Worm (Caenorhabditis elegans) whole organism, L3 larva: ENCODE data around the gene F58D2.5.

ENCODE experiments used
- egl-27 ChIP-seq: sonication (generic microtip); optimal IDR thresholded peaks from 4 replicates; lab custom pipeline; 2017; ENCODE audit warnings: missing biosample characterization, missing genetic modification reagents, missing genetic modification characterization
- egl-5 ChIP-seq: fragments of 150-350 bp; optimal IDR thresholded peaks from 2 replicates; lab custom pipeline; 2017; ENCODE audit warnings: missing biosample characterization, missing genetic modification reagents, missing genetic modification characterization, inconsistent platforms
- elt-2 ChIP-seq: sonication (generic microtip); optimal IDR thresholded peaks from 2 replicates; lab custom pipeline; 2016; ENCODE audit warnings: missing genetic modification reagents, mild to moderate bottlenecking, missing genetic modification characterization, missing compliant biosample characterization
- nhr-11 ChIP-seq: fragments of 150-350 bp; optimal IDR thresholded peaks from 2 replicates; lab custom pipeline; 2014; ENCODE audit warnings: missing biosample characterization, missing genetic modification characterization
- nhr-23 ChIP-seq: fragments of 150-350 bp; optimal IDR thresholded peaks from 2 replicates; lab custom pipeline; 2014; ENCODE audit warnings: missing biosample characterization, missing genetic modification reagents, missing genetic modification characterization
- nhr-43 ChIP-seq: sonication (generic microtip); optimal IDR thresholded peaks from 2 replicates; lab custom pipeline; 2016; ENCODE audit warnings: mild to moderate bottlenecking, missing genetic modification characterization, missing compliant biosample characterization; ENCODE audit not compliant: poor library complexity, severe bottlenecking
- skn-1 ChIP-seq: fragments of 150-350 bp; optimal IDR thresholded peaks from 2 replicates; lab custom pipeline; 2014; ENCODE audit warnings: missing biosample characterization, missing genetic modification characterization
- unc-39 ChIP-seq: sonication (generic microtip); optimal IDR thresholded peaks from 4 replicates; lab custom pipeline; 2017; ENCODE audit warnings: missing biosample characterization, missing genetic modification characterization
- zag-1 ChIP-seq: fragments of 150-350 bp; optimal IDR thresholded peaks from 2 replicates; lab custom pipeline; 2014; ENCODE audit warnings: missing biosample characterization, missing genetic modification characterization

ce11 chrIV:13179295-13179694, 13.8 kb downstream of the F58D2.5 start, which contains the start of gene lev-1:
- no peak for TF ChIP-seq elt-2 (tag; lab: Kevin White, UChicago)
- no peak for TF ChIP-seq egl-5 (tag; lab: Kevin White, UChicago)
- TF ChIP-seq zag-1 (tag; lab: Kevin White, UChicago), result no peak
- no peak for TF ChIP-seq nhr-11 (tag; lab: Kevin White, UChicago)
- TF ChIP-seq nhr-23 (tag; lab: Kevin White, UChicago), result no peak
- TF ChIP-seq skn-1, result no peak
- no peak for TF ChIP-seq egl-27 (tag; lab: Kevin White, UChicago)
- no peak for TF ChIP-seq nhr-43 (tag; lab: Kevin White, UChicago)
- no peak for TF ChIP-seq unc-39 (tag; lab: Kevin White, UChicago)
